Fruit fly (Drosophila melanogaster) whole organism, embryonic: Measurements from ENCODE around the gene spidey.

ENCODE experiments used
- Atf3 ChIP-seq: fragments of 200-800 bp; sonication (Bioruptor generic); optimal IDR thresholded peaks from 3 replicates; lab custom pipeline; 2016; ENCODE audit warnings: missing biosample characterization, missing genetic modification characterization
- CG16779 ChIP-seq: fragments of 200-800 bp; sonication (Bioruptor generic); IDR thresholded peaks from 2 replicates; pipeline ENCODE4 v1.3.6; 2022; ENCODE audit warnings: missing biosample characterization, missing genetic modification characterization
- CG17186 ChIP-seq: fragments of 200-800 bp; sonication (Bioruptor generic); optimal IDR thresholded peaks from 3 replicates; lab custom pipeline; 2017; ENCODE audit warnings: missing biosample characterization, missing genetic modification reagents, missing genetic modification characterization
- CG18764 ChIP-seq: fragments of 200-800 bp; sonication (Bioruptor generic); optimal IDR thresholded peaks from 3 replicates; lab custom pipeline; 2016; ENCODE audit warnings: missing biosample characterization, missing genetic modification characterization
- CG5953 ChIP-seq: fragments of 200-800 bp; sonication (Bioruptor generic); IDR thresholded peaks from 2 replicates; pipeline ENCODE4 v1.3.6; 2022; ENCODE audit warnings: missing biosample characterization, missing genetic modification characterization
- CG9797 ChIP-seq: fragments of 200-800 bp; sonication (Bioruptor generic); optimal IDR thresholded peaks from 3 replicates; lab custom pipeline; 2018; ENCODE audit warnings: missing biosample characterization, mild to moderate bottlenecking, missing genetic modification characterization
- HHEX ChIP-seq: fragments of 200-800 bp; sonication (Bioruptor generic); optimal IDR thresholded peaks from 3 replicates; lab custom pipeline; 2017; ENCODE audit warnings: missing biosample characterization, mild to moderate bottlenecking, missing genetic modification characterization, missing genetic modification reagents
- bigmax ChIP-seq: fragments of 200-800 bp; sonication (Bioruptor generic); optimal IDR thresholded peaks from 2 replicates; lab custom pipeline; 2018; ENCODE audit warnings: missing biosample characterization, mild to moderate bottlenecking, missing genetic modification characterization
- tap ChIP-seq: fragments of 200-800 bp; optimal IDR thresholded peaks from 3 replicates; lab custom pipeline; 2019; ENCODE audit warnings: missing biosample characterization, mild to moderate bottlenecking, missing genetic modification characterization, moderate library complexity

dm6 chrX:7930236-7931027, 21.7 kb downstream of the spidey start:
- TF ChIP-seq CG18764 (GFP tag; lab: Kevin White, UChicago): no peak
- no peak for TF ChIP-seq CG16779 (GFP tag; lab: Robert Waterston, UW)
- no peak for TF ChIP-seq HHEX (GFP tag; lab: Kevin White, UChicago)
- TF ChIP-seq tap (tag; lab: Kevin White, UChicago): no peak
- no peak for TF ChIP-seq CG17186 (GFP tag; lab: Kevin White, UChicago)
- no peak for TF ChIP-seq CG9797 (GFP tag; lab: Kevin White, UChicago)
- TF ChIP-seq CG5953 (GFP tag; lab: Robert Waterston, UW): no peak
- TF ChIP-seq Atf3 (GFP tag; lab: Kevin White, UChicago): no peak
- no peak for TF ChIP-seq bigmax (GFP tag; lab: Kevin White, UChicago)
